Worm (Caenorhabditis elegans): ENCODE data around the gene C01G12.9.

DNA sequence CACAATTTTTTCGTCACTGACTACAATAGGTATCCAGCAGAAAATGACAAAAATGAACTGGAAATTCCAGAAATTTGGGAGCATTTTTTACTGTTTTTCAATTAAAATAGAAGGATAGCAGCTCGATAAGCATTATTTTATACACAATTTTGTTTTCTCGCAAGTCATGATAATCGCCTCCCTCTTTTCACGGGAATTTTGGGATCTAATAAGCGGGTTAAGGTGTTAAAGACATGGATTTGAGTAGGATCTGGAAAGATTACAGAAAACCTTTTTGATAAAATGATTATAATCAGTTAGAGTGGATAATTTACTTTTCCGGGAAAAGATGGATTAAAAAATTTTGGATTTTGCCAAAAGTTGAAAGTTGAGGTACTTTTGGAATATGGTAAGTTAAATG lies 30.1 kb upstream of the C01G12.9 start, which contains the start of gene gcy-29:
- TF ChIP-seq lsy-2 (tag; optimal IDR thresholded peaks at IDR 0.05): no peak
- no peak for TF ChIP-seq elt-1 (tag; optimal IDR thresholded peaks at IDR 0.05; ENCODE audit: borderline replicate concordance, insufficient read depth)
- TF ChIP-seq nhr-237 (tag; optimal IDR thresholded peaks at IDR 0.05): no peak
- TF ChIP-seq blmp-1 (tag; optimal IDR thresholded peaks at IDR 0.05): no peak
- TF ChIP-seq snpc-4 (tag; optimal IDR thresholded peaks at IDR 0.05): no peak
- TF ChIP-seq nhr-2 (tag; optimal IDR thresholded peaks at IDR 0.05): no peak
- TF ChIP-seq nhr-76 (tag; optimal IDR thresholded peaks at IDR 0.05): no peak
- TF ChIP-seq tbx-8 (GFP tag; optimal IDR thresholded peaks at IDR 0.05): no peak
- no peak for TF ChIP-seq ces-1 (GFP tag; optimal IDR thresholded peaks at IDR 0.05)
- TF ChIP-seq sptf-1 (tag; optimal IDR thresholded peaks at IDR 0.05): no peak
- TF ChIP-seq flh-1 (GFP tag; optimal IDR thresholded peaks at IDR 0.05): no peak
- TF ChIP-seq nhr-12 (tag; optimal IDR thresholded peaks at IDR 0.05): no peak
- TF ChIP-seq mep-1 (tag; optimal IDR thresholded peaks at IDR 0.05): no peak
